Worm (Caenorhabditis elegans) whole organism, late embryonic: Measurements from ENCODE around the gene best-20.

Source experiments
- C08G9.2 ChIP-seq: sonication (generic microtip); optimal IDR thresholded peaks from 2 replicates; lab custom pipeline; 2016; ENCODE audit warnings: mild to moderate bottlenecking, missing genetic modification characterization, moderate library complexity, missing compliant biosample characterization
- C38D4.7 ChIP-seq: fragments of 200-800 bp; sonication (Bioruptor generic); optimal IDR thresholded peaks from 2 replicates; lab custom pipeline; 2018; ENCODE audit warnings: mild to moderate bottlenecking, missing genetic modification characterization, moderate library complexity, missing compliant biosample characterization
- ceh-22 ChIP-seq: sonication (generic microtip); optimal IDR thresholded peaks from 2 replicates; lab custom pipeline; 2017; ENCODE audit warnings: missing biosample characterization, missing genetic modification characterization
- ceh-45 ChIP-seq: fragments of 200-800 bp; sonication (Bioruptor generic); IDR thresholded peaks from 2 replicates; pipeline ENCODE4 v1.3.6; 2022; ENCODE audit warnings: missing genetic modification reagents, missing genetic modification characterization, missing compliant biosample characterization
- dve-1 ChIP-seq: sonication (generic microtip); optimal IDR thresholded peaks from 2 replicates; lab custom pipeline; 2017; ENCODE audit warnings: antibody characterized with exemption, mild to moderate bottlenecking, missing genetic modification characterization, missing compliant biosample characterization
- lim-6 ChIP-seq: sonication (generic microtip); optimal IDR thresholded peaks from 2 replicates; lab custom pipeline; 2016; ENCODE audit warnings: missing genetic modification characterization, missing compliant biosample characterization
- madf-2 ChIP-seq: sonication (generic microtip); optimal IDR thresholded peaks from 2 replicates; lab custom pipeline; 2017; ENCODE audit warnings: missing genetic modification characterization, missing compliant biosample characterization
- odd-2 ChIP-seq: sonication (generic microtip); optimal IDR thresholded peaks from 2 replicates; lab custom pipeline; 2017; ENCODE audit warnings: antibody characterized with exemption, mild to moderate bottlenecking, missing genetic modification characterization, missing compliant biosample characterization
- pag-3 ChIP-seq: sonication (generic microtip); optimal IDR thresholded peaks from 2 replicates; lab custom pipeline; 2016; ENCODE audit warnings: missing compliant biosample characterization, missing genetic modification characterization, borderline replicate concordance
- unc-3 ChIP-seq, 2 experiments: fragments of 200-800 bp in 1 of 2; sonication (Bioruptor generic) in 1 of 2; sonication (generic microtip) in 1 of 2; conservative IDR thresholded peaks in 1 of 2; optimal IDR thresholded peaks in 1 of 2; 2 replicates each; pipeline versions ENCODE4 v1.3.6 to Lab custom; 2016 to 2022; ENCODE audit warnings: missing compliant biosample characterization in 2 of 2, missing genetic modification characterization in 2 of 2, missing genetic modification reagents in 1 of 2

DNA sequence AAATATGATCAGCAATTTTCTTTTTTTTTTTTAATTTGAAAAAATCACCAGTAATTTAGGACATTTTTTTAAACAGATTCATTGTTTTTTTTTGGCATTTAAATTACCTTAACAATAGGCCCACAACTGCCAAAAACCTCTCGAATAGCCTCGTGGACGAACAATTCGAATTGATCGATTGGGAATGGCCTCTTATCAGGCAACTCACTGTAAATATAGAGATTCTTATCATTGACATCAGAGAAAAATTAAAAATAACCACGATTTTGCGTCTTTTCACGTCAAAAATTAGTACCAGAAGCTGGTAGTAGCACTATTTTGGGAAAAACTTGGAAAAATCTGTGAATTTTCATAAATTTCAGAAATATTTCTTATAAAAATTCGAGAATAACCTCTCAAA lies 34.0 kb upstream of the best-20 start:
- TF ChIP-seq madf-2 (tag; lab: Kevin White, UChicago) = no peak
- TF ChIP-seq dve-1 (tag; lab: Kevin White, UChicago) = no peak
- TF ChIP-seq pag-3 (tag; lab: Kevin White, UChicago) = no peak
- no peak for TF ChIP-seq ceh-45 (GFP tag; lab: Robert Waterston, UW)
- TF ChIP-seq C08G9.2 (tag; lab: Kevin White, UChicago) = no peak
- no peak for TF ChIP-seq ceh-22 (tag; lab: Kevin White, UChicago)
- TF ChIP-seq C38D4.7 (GFP tag; lab: Kevin White, UChicago) = no peak
- TF ChIP-seq lim-6 (tag; lab: Kevin White, UChicago) = no peak
- TF ChIP-seq odd-2 (tag; lab: Kevin White, UChicago) = no peak
- no peak for TF ChIP-seq unc-3 (GFP tag; conservative IDR thresholded peaks at IDR 0.05; lab: Robert Waterston, UW)
- no peak for TF ChIP-seq unc-3 (tag; optimal IDR thresholded peaks at IDR 0.05; lab: Kevin White, UChicago)
